Worm (Caenorhabditis elegans): Measurements from ENCODE around the gene R10H10.7.
A peak's percentile ranks its signal among the peaks of the same experiment; 100 is the strongest.

DNA sequence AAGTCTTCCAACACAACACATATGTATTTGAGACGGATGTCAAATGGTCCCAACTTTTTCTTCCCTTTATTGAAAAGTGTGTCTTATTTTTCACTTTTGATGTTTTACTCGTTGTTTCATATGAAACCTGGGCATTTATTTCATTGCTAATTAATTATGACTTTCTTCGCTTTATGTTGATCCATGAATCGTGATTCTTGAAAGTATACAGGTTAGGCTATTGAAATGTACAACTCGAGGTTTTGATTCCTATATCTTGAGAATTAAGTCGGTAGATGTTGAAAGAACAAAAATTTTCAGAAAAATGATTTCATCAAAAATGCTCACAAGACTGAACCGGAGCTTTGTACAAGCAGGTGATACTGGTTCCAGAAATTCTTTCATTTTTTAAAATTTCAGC lies 26.6 kb downstream of the R10H10.7 start, which contains the start of gene nfu-1:
- no peak for TF ChIP-seq mxl-2 (GFP tag; conservative IDR thresholded peaks at IDR 0.05)
- TF ChIP-seq F49E8.2 (tag; optimal IDR thresholded peaks at IDR 0.05; ENCODE audit: borderline replicate concordance): peak; percentile 0
- TF ChIP-seq F10B5.3 (tag; optimal IDR thresholded peaks at IDR 0.05): no peak
- no peak for TF ChIP-seq ztf-11 (tag; optimal IDR thresholded peaks at IDR 0.05)
- no peak for TF ChIP-seq zag-1 (tag; optimal IDR thresholded peaks at IDR 0.05)
- TF ChIP-seq dmd-9 (GFP tag; IDR thresholded peaks at IDR 0.05): no peak
- no peak for TF ChIP-seq ceh-28 (tag; optimal IDR thresholded peaks at IDR 0.05)
- TF ChIP-seq ceh-62 (tag; optimal IDR thresholded peaks at IDR 0.05): no peak
- no peak for TF ChIP-seq unc-39 (tag; optimal IDR thresholded peaks at IDR 0.05)
- TF ChIP-seq F37D6.2 (tag; optimal IDR thresholded peaks at IDR 0.05): no peak
- TF ChIP-seq aha-1 (tag): no peak
